Fruit fly (Drosophila melanogaster) whole organism, adult: ENCODE data around the gene CG32832.

Source experiments
- CG11617 ChIP-seq: fragments of 200-800 bp; sonication (Bioruptor generic); optimal IDR thresholded peaks from 2 replicates; lab custom pipeline; 2017; ENCODE audit warnings: mild to moderate bottlenecking, missing biosample characterization, missing genetic modification reagents, missing genetic modification characterization
- CG12768 ChIP-seq: fragments of 200-800 bp; sonication (Bioruptor generic); optimal IDR thresholded peaks from 2 replicates; lab custom pipeline; 2017; ENCODE audit warnings: missing biosample characterization, missing genetic modification characterization, mild to moderate bottlenecking, moderate library complexity, missing genetic modification reagents
- CG14711 ChIP-seq: fragments of 200-800 bp; sonication (Bioruptor generic); optimal IDR thresholded peaks from 2 replicates; lab custom pipeline; 2018; ENCODE audit warnings: missing biosample characterization, mild to moderate bottlenecking, missing genetic modification characterization, moderate library complexity
- CG1620 ChIP-seq: fragments of 200-800 bp; sonication (Bioruptor generic); optimal IDR thresholded peaks from 2 replicates; lab custom pipeline; 2016; ENCODE audit warnings: missing biosample characterization, missing genetic modification characterization
- CG33017 ChIP-seq: fragments of 200-800 bp; sonication (Bioruptor generic); optimal IDR thresholded peaks from 2 replicates; lab custom pipeline; 2018; ENCODE audit warnings: missing biosample characterization, mild to moderate bottlenecking, missing genetic modification characterization, moderate library complexity
- CG5204 ChIP-seq: fragments of 200-800 bp; sonication (Bioruptor generic); optimal IDR thresholded peaks from 2 replicates; lab custom pipeline; 2016; ENCODE audit warnings: missing biosample characterization, missing genetic modification characterization
- CG7045 ChIP-seq: fragments of 200-800 bp; sonication (Bioruptor generic); optimal IDR thresholded peaks from 2 replicates; lab custom pipeline; 2017; ENCODE audit warnings: missing biosample characterization, mild to moderate bottlenecking, missing genetic modification characterization
- Clk ChIP-seq: fragments of 200-800 bp; sonication (Bioruptor generic); optimal IDR thresholded peaks from 2 replicates; lab custom pipeline; 2017; ENCODE audit warnings: missing biosample characterization, missing genetic modification characterization
- Crg-1 ChIP-seq: fragments of 200-800 bp; sonication (Bioruptor generic); optimal IDR thresholded peaks from 2 replicates; lab custom pipeline; 2016; ENCODE audit warnings: missing biosample characterization, missing genetic modification characterization
- Hr96 ChIP-seq: fragments of 200-800 bp; sonication (Bioruptor generic); optimal IDR thresholded peaks from 2 replicates; lab custom pipeline; 2016; ENCODE audit warnings: missing biosample characterization, missing genetic modification characterization
- Mnt ChIP-seq: fragments of 200-800 bp; sonication (Bioruptor generic); optimal IDR thresholded peaks from 2 replicates; lab custom pipeline; 2016; ENCODE audit warnings: missing biosample characterization, mild to moderate bottlenecking, missing genetic modification characterization
- bab1 ChIP-seq: fragments of 200-800 bp; sonication (Bioruptor generic); optimal IDR thresholded peaks from 3 replicates; lab custom pipeline; 2019; ENCODE audit warnings: missing biosample characterization, mild to moderate bottlenecking, missing genetic modification characterization, moderate library complexity
- cic ChIP-seq: fragments of 200-800 bp; sonication (Bioruptor generic); optimal IDR thresholded peaks from 2 replicates; lab custom pipeline; 2017; ENCODE audit warnings: missing biosample characterization, mild to moderate bottlenecking, missing genetic modification characterization, moderate library complexity
- cnc ChIP-seq, 2 experiments: fragments of >200 bp; optimal IDR thresholded peaks; 2 replicates each; lab custom pipeline; 2017
- kay ChIP-seq: fragments of 200-800 bp; sonication (Bioruptor generic); peaks from one replicate; lab custom pipeline; 2016; ENCODE audit warnings: missing biosample characterization, missing genetic modification characterization, borderline replicate concordance
- ovo ChIP-seq: fragments of 200-800 bp; sonication (Bioruptor generic); optimal IDR thresholded peaks from 2 replicates; lab custom pipeline; 2016; ENCODE audit warnings: missing biosample characterization, missing genetic modification characterization
- pad ChIP-seq: fragments of 200-800 bp; sonication (Bioruptor generic); optimal IDR thresholded peaks from 3 replicates; lab custom pipeline; 2017; ENCODE audit warnings: missing biosample characterization, missing genetic modification characterization, mild to moderate bottlenecking, moderate library complexity, missing genetic modification reagents
- tj ChIP-seq: fragments of 200-800 bp; sonication (Bioruptor generic); optimal IDR thresholded peaks from 3 replicates; lab custom pipeline; 2017; ENCODE audit warnings: missing biosample characterization, mild to moderate bottlenecking, missing genetic modification characterization, moderate library complexity
- toe ChIP-seq: fragments of 200-800 bp; sonication (Bioruptor generic); optimal IDR thresholded peaks from 2 replicates; lab custom pipeline; 2016; ENCODE audit warnings: missing biosample characterization, missing genetic modification characterization

The CG32832 gene

dm6 chr2L:16858466-16859007 lies 20.6 kb downstream of the CG32832 start, which contains the start of gene CG31809:
TSS of gene CG31809 (minus strand) at chr2L:16858714.
- TF ChIP-seq cnc (optimal IDR thresholded peaks at IDR 0.05; lab: Kevin White, UChicago) (no peak), CG12768 (GFP tag; lab: Kevin White, UChicago) (peak; percentile 9), kay (GFP tag; lab: Kevin White, UChicago) (peak; percentile 74), ovo (GFP tag; lab: Kevin White, UChicago) (no peak), Hr96 (GFP tag; lab: Kevin White, UChicago) (no peak), toe (GFP tag; lab: Kevin White, UChicago) (no peak), CG33017 (tag; lab: Kevin White, UChicago) (no peak), Crg-1 (no peak), CG7045 (GFP tag; lab: Kevin White, UChicago) (no peak)

dm6 chr2L:16857665-16858064 lies 21.4 kb downstream of the CG32832 start:
- no peak for TF ChIP-seq toe (GFP tag; lab: Kevin White, UChicago)
- TF ChIP-seq kay (GFP tag; lab: Kevin White, UChicago) = no peak
- no peak for TF ChIP-seq cnc (optimal IDR thresholded peaks at IDR 0.05; lab: Kevin White, UChicago)
- no peak for TF ChIP-seq tj
- no peak for TF ChIP-seq CG1620
- no peak for TF ChIP-seq Mnt (GFP tag; lab: Kevin White, UChicago)
- no peak for TF ChIP-seq bab1 (GFP tag; lab: Kevin White, UChicago)
- no peak for TF ChIP-seq Clk (GFP tag; lab: Kevin White, UChicago)
- TF ChIP-seq CG11617 (GFP tag; lab: Kevin White, UChicago) = no peak
- TF ChIP-seq pad (GFP tag; lab: Kevin White, UChicago) = no peak
- no peak for TF ChIP-seq cic (GFP tag; lab: Kevin White, UChicago)
- TF ChIP-seq CG7045 (GFP tag; lab: Kevin White, UChicago) = no peak
- no peak for TF ChIP-seq CG5204 (GFP tag; lab: Kevin White, UChicago)
- no peak for TF ChIP-seq CG14711 (tag; lab: Kevin White, UChicago)
- no peak for TF ChIP-seq ovo (GFP tag; lab: Kevin White, UChicago)

dm6 chr2L:16857131-16857530 lies 22.0 kb downstream of the CG32832 start:
- no peak for TF ChIP-seq CG33017 (tag; lab: Kevin White, UChicago)
- TF ChIP-seq cic (GFP tag; lab: Kevin White, UChicago) = no peak
- no peak for TF ChIP-seq Hr96 (GFP tag; lab: Kevin White, UChicago)
- no peak for TF ChIP-seq Mnt (GFP tag; lab: Kevin White, UChicago)
- TF ChIP-seq CG1620 = no peak
- no peak for TF ChIP-seq Clk (GFP tag; lab: Kevin White, UChicago)
- TF ChIP-seq kay (GFP tag; lab: Kevin White, UChicago) = peak; percentile 16
- peak in 1 of 2 experiments; percentile 94 for TF ChIP-seq cnc (optimal IDR thresholded peaks at IDR 0.05; lab: Kevin White, UChicago)
- no peak for TF ChIP-seq pad (GFP tag; lab: Kevin White, UChicago)
- no peak for TF ChIP-seq toe (GFP tag; lab: Kevin White, UChicago)
- TF ChIP-seq tj = no peak
- no peak for TF ChIP-seq Crg-1
- TF ChIP-seq CG12768 (GFP tag; lab: Kevin White, UChicago) = no peak

- TF ChIP-seq bab1 (GFP tag; lab: Kevin White, UChicago) (peak; percentile 1), CG7045 (GFP tag; lab: Kevin White, UChicago) (no peak), CG14711 (tag; lab: Kevin White, UChicago) (peak; percentile 14), CG12768 (GFP tag; lab: Kevin White, UChicago) (no peak), CG33017 (tag; lab: Kevin White, UChicago) (peak; percentile 15)
Observed at dm6 chr2L:16852318-16852932, 26.7 kb downstream of the CG32832 start, which contains the start of gene CG31810. TSS of gene CG31810 (minus strand) at chr2L:16852368.

dm6 chr2L:16850442-16850841 lies 28.6 kb downstream of the CG32832 start:
- TF ChIP-seq cnc (optimal IDR thresholded peaks at IDR 0.05; lab: Kevin White, UChicago) = peak in 1 of 2 experiments; percentile 81
- TF ChIP-seq Clk (GFP tag; lab: Kevin White, UChicago) = no peak

- peak; percentile 15 for TF ChIP-seq CG12768 (GFP tag; lab: Kevin White, UChicago)
- TF ChIP-seq Crg-1 = no peak
- no peak for TF ChIP-seq cnc (optimal IDR thresholded peaks at IDR 0.05; lab: Kevin White, UChicago)
- TF ChIP-seq CG33017 (tag; lab: Kevin White, UChicago) = no peak
- no peak for TF ChIP-seq CG11617 (GFP tag; lab: Kevin White, UChicago)
- TF ChIP-seq toe (GFP tag; lab: Kevin White, UChicago) = no peak
Observed at dm6 chr2L:16848670-16849069, 30.4 kb downstream of the CG32832 start, which contains the start of gene CG13284. TSS of gene CG13284 (minus strand) at chr2L:16848716.

dm6 chr2L:16847948-16848347 lies 31.1 kb downstream of the CG32832 start:
- TF ChIP-seq CG12768 (GFP tag; lab: Kevin White, UChicago) (no peak), kay (GFP tag; lab: Kevin White, UChicago) (peak; percentile 87)
